Fruit fly (Drosophila melanogaster) whole organism, pupa: ENCODE measurements around the gene CG14147.

Experiments
- CG10348 ChIP-seq: fragments of 200-800 bp; sonication (Bioruptor generic); IDR thresholded peaks from 2 replicates; pipeline ENCODE4 v1.3.6; 2022; ENCODE audit warnings: missing biosample characterization, missing genetic modification characterization
- CG12605 ChIP-seq: fragments of 200-800 bp; sonication (Bioruptor generic); IDR thresholded peaks from 2 replicates; pipeline ENCODE4 v1.3.6; 2022; ENCODE audit warnings: missing biosample characterization, missing genetic modification characterization
- CG13204 ChIP-seq: fragments of 200-800 bp; sonication (Bioruptor generic); optimal IDR thresholded peaks from 2 replicates; lab custom pipeline; 2018; ENCODE audit warnings: missing biosample characterization, mild to moderate bottlenecking, missing genetic modification characterization, moderate library complexity
- CG14655 ChIP-seq: fragments of 200-800 bp; sonication (Bioruptor generic); optimal IDR thresholded peaks from 3 replicates; lab custom pipeline; 2017; ENCODE audit warnings: mild to moderate bottlenecking, missing biosample characterization, missing genetic modification reagents, missing genetic modification characterization
- CG15710 ChIP-seq: fragments of 200-800 bp; sonication (Bioruptor generic); optimal IDR thresholded peaks from 2 replicates; lab custom pipeline; 2018; ENCODE audit warnings: missing biosample characterization, mild to moderate bottlenecking, missing genetic modification characterization, moderate library complexity
- CG17806 ChIP-seq: fragments of 200-800 bp; sonication (Bioruptor generic); optimal IDR thresholded peaks from 2 replicates; lab custom pipeline; 2018; ENCODE audit warnings: missing biosample characterization, mild to moderate bottlenecking, missing genetic modification characterization, moderate library complexity
- CG32121 ChIP-seq: fragments of 200-800 bp; sonication (Bioruptor generic); IDR thresholded peaks from 2 replicates; pipeline ENCODE4 v1.3.6; 2022; ENCODE audit warnings: missing biosample characterization, missing genetic modification characterization
- CG34367 ChIP-seq: fragments of 200-800 bp; sonication (Bioruptor generic); optimal IDR thresholded peaks from 2 replicates; lab custom pipeline; 2018; ENCODE audit warnings: missing biosample characterization, mild to moderate bottlenecking, missing genetic modification characterization
- CG4496 ChIP-seq: fragments of 200-800 bp; sonication (Bioruptor generic); IDR thresholded peaks from 3 replicates; pipeline ENCODE4 v1.3.6; 2022; ENCODE audit warnings: missing biosample characterization, missing genetic modification characterization
- CG8159 ChIP-seq: fragments of 200-800 bp; sonication (Bioruptor generic); optimal IDR thresholded peaks from 3 replicates; lab custom pipeline; 2018; ENCODE audit warnings: missing biosample characterization, mild to moderate bottlenecking, missing genetic modification characterization, moderate library complexity
- CG8301 ChIP-seq: fragments of 200-800 bp; sonication (Bioruptor generic); optimal IDR thresholded peaks from 2 replicates; lab custom pipeline; 2018; ENCODE audit warnings: missing biosample characterization, mild to moderate bottlenecking, missing genetic modification characterization
- CG9948 ChIP-seq: fragments of 200-800 bp; sonication (Bioruptor generic); optimal IDR thresholded peaks from 2 replicates; lab custom pipeline; 2018; ENCODE audit warnings: missing biosample characterization, mild to moderate bottlenecking, missing genetic modification characterization, moderate library complexity
- D1 ChIP-seq: fragments of 200-800 bp; sonication (Bioruptor generic); optimal IDR thresholded peaks from 2 replicates; lab custom pipeline; 2018; ENCODE audit warnings: missing biosample characterization, mild to moderate bottlenecking, missing genetic modification characterization, moderate library complexity
- EcR ChIP-seq: fragments of 200-800 bp; sonication (Bioruptor generic); optimal IDR thresholded peaks from 3 replicates; lab custom pipeline; 2019; ENCODE audit warnings: missing biosample characterization, missing genetic modification characterization, mild to moderate bottlenecking, moderate library complexity, missing genetic modification reagents
- Ets98B ChIP-seq: fragments of 200-800 bp; sonication (Bioruptor generic); IDR thresholded peaks from 2 replicates; pipeline ENCODE4 v1.3.6; 2022; ENCODE audit warnings: missing biosample characterization, missing genetic modification characterization
- Pif1A ChIP-seq: fragments of 200-800 bp; sonication (Bioruptor generic); optimal IDR thresholded peaks from 3 replicates; lab custom pipeline; 2016; ENCODE audit warnings: missing biosample characterization, missing genetic modification characterization
- Pif1B ChIP-seq: fragments of 200-800 bp; sonication (Bioruptor generic); optimal IDR thresholded peaks from 3 replicates; lab custom pipeline; 2016; ENCODE audit warnings: missing biosample characterization, missing genetic modification characterization
- Snoo ChIP-seq: fragments of 200-800 bp; sonication (Bioruptor generic); optimal IDR thresholded peaks from 3 replicates; lab custom pipeline; 2017; ENCODE audit warnings: missing biosample characterization, mild to moderate bottlenecking, missing genetic modification characterization, inconsistent platforms
- fd96Ca ChIP-seq: fragments of 200-800 bp; sonication (Bioruptor generic); IDR thresholded peaks from 3 replicates; pipeline ENCODE4 v1.3.6; 2022; ENCODE audit warnings: missing biosample characterization, missing genetic modification characterization
- gl ChIP-seq: fragments of 200-800 bp; sonication (Bioruptor generic); optimal IDR thresholded peaks from 2 replicates; lab custom pipeline; 2018; ENCODE audit warnings: missing biosample characterization, mild to moderate bottlenecking, missing genetic modification characterization
- rn ChIP-seq: fragments of 200-800 bp; sonication (Bioruptor generic); IDR thresholded peaks from 2 replicates; pipeline ENCODE4 v1.3.6; 2022; ENCODE audit warnings: missing biosample characterization, missing genetic modification characterization

The CG14147 gene

dm6 chr3L:10968656-10969055 is 3.8 kb upstream of the CG14147 start:
- peak; percentile 30 for TF ChIP-seq CG8159
- no peak for TF ChIP-seq Ets98B (GFP tag; lab: Robert Waterston, UW)
- TF ChIP-seq fd96Ca, result no peak
- peak; percentile 10 for TF ChIP-seq Pif1B
- no peak for TF ChIP-seq gl (tag; lab: Kevin White, UChicago)
- no peak for TF ChIP-seq EcR (GFP tag; lab: Kevin White, UChicago)
- TF ChIP-seq rn, result no peak
- no peak for TF ChIP-seq D1 (tag; lab: Kevin White, UChicago)
- TF ChIP-seq CG8301 (tag; lab: Kevin White, UChicago), result no peak
- TF ChIP-seq CG9948 (tag; lab: Kevin White, UChicago), result peak; percentile 16
- TF ChIP-seq CG13204, result peak; percentile 31
- TF ChIP-seq CG4496 (GFP tag; lab: Robert Waterston, UW), result no peak
- TF ChIP-seq CG10348 (GFP tag; lab: Robert Waterston, UW), result no peak
- peak; percentile 20 for TF ChIP-seq CG17806 (tag; lab: Kevin White, UChicago)
- no peak for TF ChIP-seq CG32121 (GFP tag; lab: Robert Waterston, UW)
- TF ChIP-seq CG15710 (tag; lab: Kevin White, UChicago), result peak; percentile 59
- peak; percentile 63 for TF ChIP-seq CG34367
- TF ChIP-seq Snoo, result peak; percentile 36
- peak; percentile 13 for TF ChIP-seq CG14655 (GFP tag; lab: Kevin White, UChicago)
- TF ChIP-seq Pif1A (GFP tag; lab: Kevin White, UChicago), result peak; percentile 12
- TF ChIP-seq CG12605 (GFP tag; lab: Robert Waterston, UW), result no peak

- peak; percentile 33 for TF ChIP-seq gl (tag; lab: Kevin White, UChicago)
- no peak for TF ChIP-seq fd96Ca
- TF ChIP-seq CG12605 (GFP tag; lab: Robert Waterston, UW), result no peak
- TF ChIP-seq CG8301 (tag; lab: Kevin White, UChicago), result peak; percentile 81
- peak; percentile 8 for TF ChIP-seq EcR (GFP tag; lab: Kevin White, UChicago)
- TF ChIP-seq Pif1A (GFP tag; lab: Kevin White, UChicago), result peak; percentile 75
- TF ChIP-seq Ets98B (GFP tag; lab: Robert Waterston, UW), result no peak
- TF ChIP-seq CG10348 (GFP tag; lab: Robert Waterston, UW), result no peak
- peak; percentile 75 for TF ChIP-seq CG34367
- peak; percentile 91 for TF ChIP-seq CG9948 (tag; lab: Kevin White, UChicago)
- TF ChIP-seq Snoo, result peak; percentile 89
- TF ChIP-seq CG4496 (GFP tag; lab: Robert Waterston, UW), result peak; percentile 22; the same call in 1 of the 3 replicates
- peak; percentile 70 for TF ChIP-seq CG13204
- TF ChIP-seq CG8159, result peak; percentile 94
- TF ChIP-seq Pif1B, result peak; percentile 84
- TF ChIP-seq rn, result 0 out of 2 replicates have a peak, but pooled peaks have one; percentile 3
- peak; percentile 66 for TF ChIP-seq D1 (tag; lab: Kevin White, UChicago)
- peak; percentile 91 for TF ChIP-seq CG14655 (GFP tag; lab: Kevin White, UChicago)
- no peak for TF ChIP-seq CG32121 (GFP tag; lab: Robert Waterston, UW)
- peak; percentile 89 for TF ChIP-seq CG15710 (tag; lab: Kevin White, UChicago)
- TF ChIP-seq CG17806 (tag; lab: Kevin White, UChicago), result peak; percentile 89
- TF ChIP-seq, all 21 proteins: peak for 16
Observed at dm6 chr3L:10976478-10976877, 4.0 kb downstream of the CG14147 start.

dm6 chr3L:10977438-10977837 is 5.0 kb downstream of the CG14147 start:
- peak; percentile 68 for TF ChIP-seq D1 (tag; lab: Kevin White, UChicago)
- peak; percentile 86 for TF ChIP-seq CG17806 (tag; lab: Kevin White, UChicago)
- TF ChIP-seq Pif1A (GFP tag; lab: Kevin White, UChicago), result peak; percentile 55
- TF ChIP-seq CG8301 (tag; lab: Kevin White, UChicago), result peak; percentile 59
- TF ChIP-seq fd96Ca, result no peak
- TF ChIP-seq Ets98B (GFP tag; lab: Robert Waterston, UW), result no peak
- no peak for TF ChIP-seq rn
- TF ChIP-seq CG10348 (GFP tag; lab: Robert Waterston, UW), result no peak
- peak; percentile 87 for TF ChIP-seq CG8159
- TF ChIP-seq CG12605 (GFP tag; lab: Robert Waterston, UW), result no peak
- TF ChIP-seq CG15710 (tag; lab: Kevin White, UChicago), result peak; percentile 66
- peak; percentile 66 for TF ChIP-seq EcR (GFP tag; lab: Kevin White, UChicago)
- TF ChIP-seq Pif1B, result peak; percentile 64
- TF ChIP-seq gl (tag; lab: Kevin White, UChicago), result peak; percentile 69
- TF ChIP-seq CG32121 (GFP tag; lab: Robert Waterston, UW), result no peak
- TF ChIP-seq CG34367, result peak; percentile 70
- peak; percentile 71 for TF ChIP-seq CG14655 (GFP tag; lab: Kevin White, UChicago)
- TF ChIP-seq CG4496 (GFP tag; lab: Robert Waterston, UW), result 0 out of 3 replicates have a peak, but pooled peaks have one; percentile 40
- TF ChIP-seq CG13204, result peak; percentile 54
- peak; percentile 64 for TF ChIP-seq Snoo
- peak; percentile 83 for TF ChIP-seq CG9948 (tag; lab: Kevin White, UChicago)

- TF ChIP-seq CG4496 (GFP tag; lab: Robert Waterston, UW) (no peak), rn (no peak), CG12605 (GFP tag; lab: Robert Waterston, UW) (no peak), Ets98B (GFP tag; lab: Robert Waterston, UW) (no peak), fd96Ca (no peak), D1 (tag; lab: Kevin White, UChicago) (no peak), CG13204 (no peak), CG34367 (no peak), CG14655 (GFP tag; lab: Kevin White, UChicago) (no peak)
Observed at dm6 chr3L:10984557-10984956, 12.1 kb downstream of the CG14147 start.

- TF ChIP-seq CG15710 (tag; lab: Kevin White, UChicago) (no peak), D1 (tag; lab: Kevin White, UChicago) (no peak), CG34367 (no peak), Pif1A (GFP tag; lab: Kevin White, UChicago) (no peak), fd96Ca (no peak), rn (no peak), CG8159 (no peak), CG9948 (tag; lab: Kevin White, UChicago) (no peak)
Observed at dm6 chr3L:10985592-10985991, 13.1 kb downstream of the CG14147 start.
